Worm (Caenorhabditis elegans) whole organism, mixed stage, embryonic: ENCODE measurements around the gene F28A12.10.

ENCODE experiments used
- blmp-1 ChIP-seq: fragments of 150-350 bp; optimal IDR thresholded peaks from 2 replicates; lab custom pipeline; 2014; ENCODE audit warnings: missing biosample characterization, missing genetic modification characterization
- hlh-1 ChIP-seq: fragments of 150-350 bp; optimal IDR thresholded peaks from 2 replicates; lab custom pipeline; 2014; ENCODE audit warnings: missing biosample characterization, missing genetic modification reagents, missing genetic modification characterization
- lin-13 ChIP-seq: fragments of 150-350 bp; optimal IDR thresholded peaks from 2 replicates; lab custom pipeline; 2014; ENCODE audit warnings: missing biosample characterization, missing genetic modification characterization
- lsy-2 ChIP-seq: fragments of 150-350 bp; optimal IDR thresholded peaks from 2 replicates; lab custom pipeline; 2014; ENCODE audit warnings: missing biosample characterization, missing genetic modification characterization
- nhr-28 ChIP-seq: fragments of 150-350 bp; optimal IDR thresholded peaks from 2 replicates; lab custom pipeline; 2014; ENCODE audit warnings: missing biosample characterization, missing genetic modification characterization
- ztf-11 ChIP-seq: fragments of 150-350 bp; optimal IDR thresholded peaks from 2 replicates; lab custom pipeline; 2014; ENCODE audit warnings: missing biosample characterization, missing genetic modification characterization

DNA sequence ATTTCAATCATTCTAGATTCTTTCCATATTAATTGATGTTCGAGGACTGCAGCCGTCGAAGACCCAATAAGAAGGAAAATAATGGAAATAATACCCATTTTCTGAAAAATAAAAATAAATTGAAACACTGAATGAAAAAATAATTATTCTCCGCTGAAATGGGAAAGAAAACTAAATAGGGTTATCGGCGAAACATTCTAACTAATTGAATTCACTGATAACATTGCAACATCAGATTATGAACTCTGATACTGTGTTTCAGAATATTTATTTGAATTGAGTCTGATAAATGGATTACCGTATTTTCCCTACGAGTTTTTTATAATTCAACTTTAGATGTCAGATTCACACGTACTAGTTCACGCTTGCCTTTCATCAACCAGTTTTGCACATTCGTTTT, 5.5 kb upstream of the F28A12.10 start, which contains the start of gene asp-13:
- TF ChIP-seq lin-13 (tag; lab: Kevin White, UChicago) (no peak), hlh-1 (tag; lab: Kevin White, UChicago) (no peak), nhr-28 (tag; lab: Kevin White, UChicago) (no peak), blmp-1 (no peak), ztf-11 (tag; lab: Kevin White, UChicago) (no peak), lsy-2 (tag; lab: Kevin White, UChicago) (no peak)
